Worm (Caenorhabditis elegans) whole organism, young adult: ENCODE data around the gene Y57E12AL.6.

Experiments used
- B0035.1 ChIP-seq: sonication (generic microtip); optimal IDR thresholded peaks from 2 replicates; lab custom pipeline; 2016; ENCODE audit warnings: missing genetic modification characterization, mild to moderate bottlenecking, missing compliant biosample characterization, missing genotype, missing genetic modification reagents
- C17E4.6 ChIP-seq: fragments of 200-800 bp; sonication (Bioruptor generic); IDR thresholded peaks from 2 replicates; pipeline ENCODE4 v1.3.6; 2022; ENCODE audit warnings: missing genetic modification reagents, missing genetic modification characterization, missing compliant biosample characterization
- F10E7.11 ChIP-seq: sonication (generic microtip); optimal IDR thresholded peaks from 2 replicates; lab custom pipeline; 2017; ENCODE audit warnings: mild to moderate bottlenecking, missing genetic modification characterization, moderate library complexity, missing compliant biosample characterization
- K11D2.4 ChIP-seq: fragments of 200-800 bp; sonication (Bioruptor generic); IDR thresholded peaks from 2 replicates; pipeline ENCODE4 v1.3.6; 2022; ENCODE audit warnings: missing genetic modification reagents, missing genetic modification characterization, missing compliant biosample characterization
- Y53G8AR.9 ChIP-seq: fragments of 200-800 bp; sonication (Bioruptor generic); conservative IDR thresholded peaks from 2 replicates; pipeline ENCODE4 v1.3.6; 2022; ENCODE audit warnings: missing genetic modification reagents, missing genetic modification characterization, missing compliant biosample characterization
- ZK185.1 ChIP-seq: sonication (generic microtip); optimal IDR thresholded peaks from 2 replicates; lab custom pipeline; 2016; ENCODE audit warnings: mild to moderate bottlenecking, missing genetic modification characterization, missing compliant biosample characterization; ENCODE audit not compliant: poor library complexity, severe bottlenecking
- akir-1 ChIP-seq: fragments of 200-800 bp; sonication (Bioruptor generic); optimal IDR thresholded peaks from 2 replicates; lab custom pipeline; 2018; ENCODE audit warnings: mild to moderate bottlenecking, missing genetic modification characterization, moderate library complexity, missing compliant biosample characterization
- athp-1 ChIP-seq: sonication (generic microtip); optimal IDR thresholded peaks from 2 replicates; lab custom pipeline; 2017; ENCODE audit warnings: mild to moderate bottlenecking, missing genetic modification characterization, missing compliant biosample characterization
- ccch-3 ChIP-seq: fragments of 200-800 bp; sonication (Bioruptor generic); optimal IDR thresholded peaks from 2 replicates; lab custom pipeline; 2018; ENCODE audit warnings: mild to moderate bottlenecking, missing genetic modification characterization, missing compliant biosample characterization
- ceh-27 ChIP-seq: fragments of 200-800 bp; sonication (Bioruptor generic); optimal IDR thresholded peaks from 2 replicates; lab custom pipeline; 2018; ENCODE audit warnings: mild to moderate bottlenecking, missing genetic modification characterization, moderate library complexity, missing compliant biosample characterization
- ceh-91 ChIP-seq: fragments of 200-800 bp; sonication (Bioruptor generic); IDR thresholded peaks from 2 replicates; pipeline ENCODE4 v1.3.6; 2022; ENCODE audit warnings: missing genetic modification reagents, missing genetic modification characterization, missing compliant biosample characterization
- die-1 ChIP-seq: sonication (generic microtip); optimal IDR thresholded peaks from 2 replicates; lab custom pipeline; 2016; ENCODE audit warnings: missing genotype, mild to moderate bottlenecking, missing genetic modification characterization, missing compliant biosample characterization
- ekl-4 ChIP-seq: fragments of 200-800 bp; sonication (Bioruptor generic); IDR thresholded peaks from 2 replicates; pipeline ENCODE4 v1.3.6; 2022; ENCODE audit warnings: missing genetic modification reagents, missing genetic modification characterization, missing compliant biosample characterization
- hmg-1.2 ChIP-seq: fragments of 200-800 bp; sonication (Bioruptor generic); IDR thresholded peaks from 2 replicates; pipeline ENCODE4 v1.3.6; 2022; ENCODE audit warnings: missing genetic modification reagents, missing genetic modification characterization, missing compliant biosample characterization
- hmg-20 ChIP-seq: fragments of 200-800 bp; sonication (Bioruptor generic); IDR thresholded peaks from 2 replicates; pipeline ENCODE4 v1.3.6; 2022; ENCODE audit warnings: missing genetic modification reagents, missing genetic modification characterization, missing compliant biosample characterization
- lin-54 ChIP-seq: fragments of 200-800 bp; sonication (Bioruptor generic); optimal IDR thresholded peaks from 2 replicates; lab custom pipeline; 2018; ENCODE audit warnings: mild to moderate bottlenecking, missing genetic modification characterization, missing compliant biosample characterization
- lsl-1 ChIP-seq: fragments of 200-800 bp; sonication (Bioruptor generic); optimal IDR thresholded peaks from 2 replicates; lab custom pipeline; 2018; ENCODE audit warnings: mild to moderate bottlenecking, missing genetic modification characterization, moderate library complexity, missing compliant biosample characterization
- lsy-27 ChIP-seq: sonication (generic microtip); optimal IDR thresholded peaks from 2 replicates; lab custom pipeline; 2017; ENCODE audit warnings: missing genetic modification characterization, mild to moderate bottlenecking, missing compliant biosample characterization, antibody characterized with exemption, missing genotype, borderline replicate concordance; ENCODE audit not compliant: insufficient read depth
- madf-3 ChIP-seq: fragments of 200-800 bp; sonication (Bioruptor generic); IDR thresholded peaks from 2 replicates; pipeline ENCODE4 v1.3.6; 2022; ENCODE audit warnings: missing genetic modification reagents, missing genetic modification characterization, missing compliant biosample characterization
- nhr-80 ChIP-seq: sonication (generic microtip); optimal IDR thresholded peaks from 2 replicates; lab custom pipeline; 2016; ENCODE audit warnings: missing genetic modification characterization, missing compliant biosample characterization
- sdz-38 ChIP-seq: sonication (generic microtip); optimal IDR thresholded peaks from 2 replicates; lab custom pipeline; 2016; ENCODE audit warnings: missing genotype, missing genetic modification characterization, missing compliant biosample characterization
- snpc-4 ChIP-seq, 5 experiments: fragments of 150-350 bp in 1 of 5; sonication (generic microtip) in 4 of 5; optimal IDR thresholded peaks; 2 replicates each; lab custom pipeline; 2014 to 2018; ENCODE audit warnings: missing genetic modification characterization in 5 of 5, missing biosample characterization in 3 of 5, antibody characterized with exemption in 2 of 5, mild to moderate bottlenecking in 2 of 5, missing compliant biosample characterization in 2 of 5, missing genotype in 2 of 5, moderate library complexity in 2 of 5, missing genetic modification reagents in 1 of 5
- sptf-2 ChIP-seq: fragments of 200-800 bp; sonication (Bioruptor generic); optimal IDR thresholded peaks from 2 replicates; lab custom pipeline; 2018; ENCODE audit warnings: mild to moderate bottlenecking, missing genetic modification characterization, missing compliant biosample characterization
- tlf-1 ChIP-seq: fragments of 200-800 bp; sonication (Bioruptor generic); optimal IDR thresholded peaks from 2 replicates; lab custom pipeline; 2018; ENCODE audit warnings: mild to moderate bottlenecking, missing genetic modification characterization, missing compliant biosample characterization
- ztf-26 ChIP-seq: sonication (generic microtip); optimal IDR thresholded peaks from 2 replicates; lab custom pipeline; 2017; ENCODE audit warnings: missing genetic modification characterization, missing compliant biosample characterization
- ztf-6 ChIP-seq: fragments of 200-800 bp; sonication (Bioruptor generic); IDR thresholded peaks from 2 replicates; pipeline ENCODE4 v1.3.6; 2022; ENCODE audit warnings: missing genetic modification reagents, missing genetic modification characterization, missing compliant biosample characterization

The Y57E12AL.6 gene

ce11 chrV:7015872-7016271 is 44.4 kb downstream of the Y57E12AL.6 start, which contains the start of gene C33G8.13:
Gene C33G8.13, minus strand, starts transcription at chrV:7015972.
- TF ChIP-seq ztf-6 (GFP tag; lab: Robert Waterston, UW) (no peak), nhr-80 (tag; lab: Kevin White, UChicago) (no peak), die-1 (tag; lab: Kevin White, UChicago) (no peak), B0035.1 (tag; lab: Kevin White, UChicago) (no peak), ceh-27 (GFP tag; lab: Kevin White, UChicago) (no peak), lin-54 (GFP tag; lab: Kevin White, UChicago) (no peak), F10E7.11 (tag; lab: Kevin White, UChicago) (no peak), tlf-1 (GFP tag; lab: Kevin White, UChicago) (no peak), ztf-26 (tag; lab: Kevin White, UChicago) (no peak)
- TF ChIP-seq, all 124 proteins: peak for 0

ce11 chrV:7012617-7013016 is 47.7 kb downstream of the Y57E12AL.6 start, which contains the start of gene srw-127:
Gene srw-127, plus strand, starts transcription at chrV:7012917.
- TF ChIP-seq lsy-27 (tag; lab: Kevin White, UChicago) (no peak), ztf-26 (tag; lab: Kevin White, UChicago) (no peak), C17E4.6 (GFP tag; lab: Robert Waterston, UW) (no peak), hmg-1.2 (GFP tag; lab: Robert Waterston, UW) (no peak), ccch-3 (no peak), snpc-4 (GFP tag; optimal IDR thresholded peaks at IDR 0.05; lab: Kevin White, UChicago) (no peak), snpc-4 (tag; optimal IDR thresholded peaks at IDR 0.05; lab: Kevin White, UChicago) (no peak), K11D2.4 (GFP tag; lab: Robert Waterston, UW) (no peak), ceh-27 (GFP tag; lab: Kevin White, UChicago) (no peak), sptf-2 (no peak), ceh-91 (GFP tag; lab: Robert Waterston, UW) (no peak), Y53G8AR.9 (GFP tag; lab: Robert Waterston, UW) (no peak), lsl-1 (GFP tag; lab: Kevin White, UChicago) (no peak), hmg-20 (no peak), ZK185.1 (no peak), ekl-4 (no peak), sdz-38 (no peak), athp-1 (tag; lab: Kevin White, UChicago) (no peak), madf-3 (GFP tag; lab: Robert Waterston, UW) (no peak), akir-1 (GFP tag; lab: Kevin White, UChicago) (no peak)
